Worm (Caenorhabditis elegans): Measurements from ENCODE around the gene srj-55.

Gene srj-55

ce11 chrV:2836501-2836900 lies 21.2 kb downstream of the srj-55 start, which contains the start of gene srj-45:
Gene srj-45, minus strand, starts transcription at chrV:2836601.
- no peak for TF ChIP-seq him-1 (tag; optimal IDR thresholded peaks at IDR 0.05)
- TF ChIP-seq dao-5 (tag; optimal IDR thresholded peaks at IDR 0.05) = no peak
- TF ChIP-seq W03F9.2 (tag; optimal IDR thresholded peaks at IDR 0.05) = no peak

- TF ChIP-seq W03F9.2 (tag; optimal IDR thresholded peaks at IDR 0.05) (no peak), dao-5 (tag; optimal IDR thresholded peaks at IDR 0.05) (no peak), him-1 (tag; optimal IDR thresholded peaks at IDR 0.05) (no peak)
Measured at ce11 chrV:2832666-2833065, 25.1 kb downstream of the srj-55 start, which contains the start of gene srj-50. Gene srj-50, plus strand, starts transcription at chrV:2832966.

- TF ChIP-seq W03F9.2 (tag; optimal IDR thresholded peaks at IDR 0.05) (no peak), dao-5 (tag; optimal IDR thresholded peaks at IDR 0.05) (no peak), him-1 (tag; optimal IDR thresholded peaks at IDR 0.05) (no peak)
Measured at ce11 chrV:2830817-2831216, 26.9 kb downstream of the srj-55 start, which contains the start of gene srw-2. Gene srw-2, plus strand, starts transcription at chrV:2830878.

- TF ChIP-seq W03F9.2 (tag; optimal IDR thresholded peaks at IDR 0.05) (no peak), dao-5 (tag; optimal IDR thresholded peaks at IDR 0.05) (no peak), him-1 (tag; optimal IDR thresholded peaks at IDR 0.05) (no peak)
Measured at ce11 chrV:2826815-2827214, 30.9 kb downstream of the srj-55 start, which contains the start of gene T03D3.5. Gene T03D3.5, minus strand, starts transcription at chrV:2826835.

- TF ChIP-seq dao-5 (tag; optimal IDR thresholded peaks at IDR 0.05) = no peak
- no peak for TF ChIP-seq W03F9.2 (tag; optimal IDR thresholded peaks at IDR 0.05)
- TF ChIP-seq him-1 (tag; optimal IDR thresholded peaks at IDR 0.05) = no peak
Measured at ce11 chrV:2825978-2826377, 31.8 kb downstream of the srj-55 start.

- TF ChIP-seq him-1 (tag; optimal IDR thresholded peaks at IDR 0.05) (no peak), dao-5 (tag; optimal IDR thresholded peaks at IDR 0.05) (no peak), W03F9.2 (tag; optimal IDR thresholded peaks at IDR 0.05) (no peak)
Measured at ce11 chrV:2821618-2822272, 36.0 kb downstream of the srj-55 start, which contains the start of gene srh-36. Gene srh-36, minus strand, starts transcription at chrV:2821668.

- TF ChIP-seq dao-5 (tag; optimal IDR thresholded peaks at IDR 0.05) = no peak
- no peak for TF ChIP-seq him-1 (tag; optimal IDR thresholded peaks at IDR 0.05)
Measured at ce11 chrV:2818117-2818516, 39.6 kb downstream of the srj-55 start, which contains the start of gene srt-34. Gene srt-34, minus strand, starts transcription at chrV:2818217.

ce11 chrV:2815956-2816355 lies 41.8 kb downstream of the srj-55 start, which contains the start of gene F54E2.5:
Gene F54E2.5, minus strand, starts transcription at chrV:2816056.
- TF ChIP-seq W03F9.2 (tag; optimal IDR thresholded peaks at IDR 0.05) (no peak), him-1 (tag; optimal IDR thresholded peaks at IDR 0.05) (no peak), dao-5 (tag; optimal IDR thresholded peaks at IDR 0.05) (no peak)

ce11 chrV:2813856-2814255 lies 43.9 kb downstream of the srj-55 start, which contains the start of gene F54E2.9:
Gene F54E2.9, minus strand, starts transcription at chrV:2813987.
- TF ChIP-seq dao-5 (tag; optimal IDR thresholded peaks at IDR 0.05) (no peak), him-1 (tag; optimal IDR thresholded peaks at IDR 0.05) (no peak), W03F9.2 (tag; optimal IDR thresholded peaks at IDR 0.05) (no peak)

- TF ChIP-seq dao-5 (tag; optimal IDR thresholded peaks at IDR 0.05) = no peak
- no peak for TF ChIP-seq him-1 (tag; optimal IDR thresholded peaks at IDR 0.05)
- no peak for TF ChIP-seq W03F9.2 (tag; optimal IDR thresholded peaks at IDR 0.05)
Measured at ce11 chrV:2810164-2810563, 47.6 kb downstream of the srj-55 start, which contains the start of gene F54E2.1. Gene F54E2.1, plus strand, starts transcription at chrV:2810398.

ce11 chrV:2809443-2809842 lies 48.3 kb downstream of the srj-55 start:
- TF ChIP-seq W03F9.2 (tag; optimal IDR thresholded peaks at IDR 0.05) (no peak), dao-5 (tag; optimal IDR thresholded peaks at IDR 0.05) (no peak), him-1 (tag; optimal IDR thresholded peaks at IDR 0.05) (no peak)

- no peak for TF ChIP-seq dao-5 (tag; optimal IDR thresholded peaks at IDR 0.05)
- no peak for TF ChIP-seq W03F9.2 (tag; optimal IDR thresholded peaks at IDR 0.05)
- no peak for TF ChIP-seq him-1 (tag; optimal IDR thresholded peaks at IDR 0.05)
Measured at ce11 chrV:2807760-2808159, 50.0 kb downstream of the srj-55 start, which contains the start of gene ketn-1. Gene ketn-1, minus strand, starts transcription at chrV:2807860.

All from whole organism, L4/young adult.